Fruit fly (Drosophila melanogaster): ENCODE measurements around the gene CG43373.

- TF ChIP-seq CG9705 (GFP tag; optimal IDR thresholded peaks at IDR 0.05) (no peak), CrebA (GFP tag; optimal IDR thresholded peaks at IDR 0.05; ENCODE audit: borderline replicate concordance) (no peak), usp (GFP tag; optimal IDR thresholded peaks at IDR 0.05) (no peak), tai (GFP tag; optimal IDR thresholded peaks at IDR 0.05) (no peak), sv (GFP tag; optimal IDR thresholded peaks at IDR 0.05) (no peak), lola (GFP tag; optimal IDR thresholded peaks at IDR 0.05) (no peak), woc (GFP tag; optimal IDR thresholded peaks at IDR 0.05) (no peak), rgr (GFP tag; optimal IDR thresholded peaks at IDR 0.05) (no peak), Rel (GFP tag; optimal IDR thresholded peaks at IDR 0.05) (no peak), Rel (tag; optimal IDR thresholded peaks at IDR 0.05) (peak; percentile 13), Dfd (GFP tag; optimal IDR thresholded peaks at IDR 0.05) (no peak)
These were observed 43.8 kb upstream of the CG43373 start, which contains the start of the genes Syx8 and CG32163 for dm6 chr3L:16586989-16587388.

Data from whole organism, wandering third instar larva.